Worm (Caenorhabditis elegans): ENCODE results near the gene T21C12.4.

DNA sequence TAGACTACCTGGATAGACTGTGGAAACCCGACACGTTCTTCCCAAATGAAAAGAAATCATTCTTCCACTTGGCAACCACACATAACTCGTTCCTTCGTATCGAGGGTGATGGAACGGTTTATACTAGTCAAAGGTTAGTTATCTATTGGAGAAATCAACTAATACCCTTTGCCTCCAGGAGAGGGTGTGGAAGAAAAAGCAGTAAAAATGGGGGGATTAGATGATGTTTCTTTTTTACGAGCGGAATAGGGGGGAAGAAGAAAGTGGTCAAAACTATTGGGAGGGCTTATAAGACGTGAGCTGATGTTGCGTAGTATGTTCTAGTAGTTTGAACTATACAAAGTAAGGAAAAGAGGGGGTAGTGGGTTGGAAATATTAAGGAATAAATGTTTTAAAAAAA lies 34.8 kb downstream of the T21C12.4 start:
- TF ChIP-seq ama-1 (optimal IDR thresholded peaks at IDR 0.05), result no peak
- no peak for TF ChIP-seq nhr-12 (tag; optimal IDR thresholded peaks at IDR 0.05)
- TF ChIP-seq nhr-23 (tag; optimal IDR thresholded peaks at IDR 0.05), result no peak
- TF ChIP-seq skn-1 (tag; optimal IDR thresholded peaks at IDR 0.05), result no peak
- no peak for TF ChIP-seq blmp-1 (tag; optimal IDR thresholded peaks at IDR 0.05; ENCODE audit: insufficient read depth)
- TF ChIP-seq ceh-82 (tag; optimal IDR thresholded peaks at IDR 0.05), result no peak
- TF ChIP-seq egl-27 (tag; optimal IDR thresholded peaks at IDR 0.05), result no peak
- TF ChIP-seq zag-1 (tag; optimal IDR thresholded peaks at IDR 0.05), result no peak
